Worm (Caenorhabditis elegans) whole organism, L4/young adult: ENCODE data around the gene ZK1307.7.

Experiments used
- W03F9.2 ChIP-seq: fragments of 150-350 bp; optimal IDR thresholded peaks from 2 replicates; lab custom pipeline; 2014; ENCODE audit warnings: missing biosample characterization, missing genetic modification characterization
- dao-5 ChIP-seq: sonication (generic microtip); optimal IDR thresholded peaks from 2 replicates; lab custom pipeline; 2016; ENCODE audit warnings: missing genotype, missing genetic modification characterization, moderate library complexity, missing compliant biosample characterization
- him-1 ChIP-seq: sonication (generic microtip); optimal IDR thresholded peaks from 2 replicates; lab custom pipeline; 2016; ENCODE audit warnings: missing genotype, missing genetic modification reagents, missing genetic modification characterization, missing compliant biosample characterization

ce11 chrII:9668959-9669358 lies 32.6 kb downstream of the ZK1307.7 start, which contains the start of gene taf-8:
- TF ChIP-seq W03F9.2 (tag; lab: Kevin White, UChicago) (peak; percentile 16), dao-5 (no peak), him-1 (no peak)
